Worm (Caenorhabditis elegans) whole organism, L2 larva: ENCODE data around the gene F21D12.2.

ENCODE experiments used
- alr-1 ChIP-seq: fragments of 150-350 bp; optimal IDR thresholded peaks from 2 replicates; lab custom pipeline; 2014; ENCODE audit warnings: missing biosample characterization, missing genetic modification characterization
- ceh-82 ChIP-seq: fragments of 150-350 bp; optimal IDR thresholded peaks from 2 replicates; lab custom pipeline; 2014; ENCODE audit warnings: missing biosample characterization, missing genetic modification characterization
- egl-27 ChIP-seq: sonication (generic microtip); optimal IDR thresholded peaks from 3 replicates; lab custom pipeline; 2017; ENCODE audit warnings: missing biosample characterization, missing genetic modification reagents, missing genetic modification characterization
- fos-1 ChIP-seq: fragments of 150-350 bp; optimal IDR thresholded peaks from 2 replicates; lab custom pipeline; 2014; ENCODE audit warnings: missing biosample characterization, missing genetic modification characterization
- lsy-2 ChIP-seq, 2 experiments: fragments of 150-350 bp in 1 of 2; sonication (generic microtip) in 1 of 2; optimal IDR thresholded peaks; 2 replicates each; lab custom pipeline; 2014 to 2017; ENCODE audit warnings: missing biosample characterization in 2 of 2, missing genetic modification characterization in 2 of 2
- nhr-11 ChIP-seq: fragments of 150-350 bp; optimal IDR thresholded peaks from 2 replicates; lab custom pipeline; 2014; ENCODE audit warnings: missing biosample characterization, missing genetic modification characterization
- nhr-237 ChIP-seq: fragments of 150-350 bp; optimal IDR thresholded peaks from 2 replicates; lab custom pipeline; 2014; ENCODE audit warnings: missing biosample characterization, missing genetic modification characterization
- nhr-25 ChIP-seq: fragments of 150-350 bp; sonication (generic microtip); optimal IDR thresholded peaks from 3 replicates; lab custom pipeline; 2014; ENCODE audit warnings: missing biosample characterization, missing genetic modification characterization
- unc-39 ChIP-seq: fragments of 150-350 bp; optimal IDR thresholded peaks from 2 replicates; lab custom pipeline; 2014; ENCODE audit warnings: missing biosample characterization, missing genetic modification characterization
- unc-62 ChIP-seq: fragments of 150-350 bp; optimal IDR thresholded peaks from 2 replicates; lab custom pipeline; 2014; ENCODE audit warnings: missing biosample characterization, missing genetic modification reagents, missing genetic modification characterization

- TF ChIP-seq nhr-11 (tag; lab: Kevin White, UChicago) (no peak), ceh-82 (no peak), unc-62 (GFP tag; lab: Kevin White, UChicago) (no peak), nhr-25 (tag; lab: Kevin White, UChicago) (no peak), nhr-237 (tag; lab: Kevin White, UChicago) (no peak), egl-27 (tag; lab: Kevin White, UChicago) (no peak), fos-1 (peak; percentile 4), lsy-2 (tag; optimal IDR thresholded peaks at IDR 0.05; lab: Kevin White, UChicago) (peak in 1 of 2 experiments; percentile 50), alr-1 (tag; lab: Kevin White, UChicago) (no peak), unc-39 (no peak)
These were observed 7.5 kb downstream of the F21D12.2 start for ce11 chrII:7325063-7325480.
